Fruit fly (Drosophila melanogaster) whole organism, wandering third instar larva: ENCODE measurements around the gene Ykt6.

Source experiments
- Abd-B ChIP-seq: fragments of >200 bp; optimal IDR thresholded peaks from 2 replicates; lab custom pipeline; 2017; ENCODE audit warnings: missing biosample characterization, missing genetic modification characterization
- CG32264 ChIP-seq: fragments of 200-800 bp; sonication (Bioruptor generic); optimal IDR thresholded peaks from 2 replicates; lab custom pipeline; 2016; ENCODE audit warnings: missing biosample characterization, missing genetic modification characterization
- CG9705 ChIP-seq: fragments of 200-800 bp; sonication (Bioruptor generic); optimal IDR thresholded peaks from 2 replicates; lab custom pipeline; 2018; ENCODE audit warnings: missing biosample characterization, mild to moderate bottlenecking, missing genetic modification characterization
- CrebA ChIP-seq: fragments of 200-800 bp; sonication (Bioruptor generic); optimal IDR thresholded peaks from 2 replicates; lab custom pipeline; 2016; ENCODE audit warnings: missing biosample characterization, mild to moderate bottlenecking, missing genetic modification characterization, borderline replicate concordance
- Dfd ChIP-seq: fragments of >200 bp; optimal IDR thresholded peaks from 2 replicates; lab custom pipeline; 2017; ENCODE audit warnings: missing biosample characterization, missing genetic modification characterization
- Dif ChIP-seq: fragments of 200-275, 200-300 bp; sonication (Bioruptor generic); optimal IDR thresholded peaks from 2 replicates; lab custom pipeline; 2018; ENCODE audit warnings: missing biosample characterization, missing genetic modification characterization; ENCODE audit not compliant: partially characterized antibody
- GATAd ChIP-seq: sonication (Bioruptor generic); optimal IDR thresholded peaks from 2 replicates; lab custom pipeline; 2016; ENCODE audit warnings: missing biosample characterization, missing genetic modification characterization
- HLH106 ChIP-seq: fragments of 200-800 bp; optimal IDR thresholded peaks from 3 replicates; lab custom pipeline; 2019; ENCODE audit warnings: missing biosample characterization, mild to moderate bottlenecking, missing genetic modification characterization, moderate library complexity
- Hnf4 ChIP-seq: fragments of 200-800 bp; sonication (Bioruptor generic); optimal IDR thresholded peaks from 2 replicates; lab custom pipeline; 2016; ENCODE audit warnings: missing biosample characterization, mild to moderate bottlenecking, missing genetic modification characterization
- Hr78 ChIP-seq: fragments of >200 bp; optimal IDR thresholded peaks from 2 replicates; lab custom pipeline; 2017; ENCODE audit warnings: missing biosample characterization, missing genetic modification characterization
- Hr83 ChIP-seq: fragments of 200-300 bp; sonication (Bioruptor generic); optimal IDR thresholded peaks from 2 replicates; lab custom pipeline; 2016; ENCODE audit warnings: missing biosample characterization, mild to moderate bottlenecking, missing genetic modification characterization, moderate library complexity; ENCODE audit not compliant: poor library complexity, severe bottlenecking
- Jra ChIP-seq: sonication (Bioruptor generic); optimal IDR thresholded peaks from 2 replicates; lab custom pipeline; 2016; ENCODE audit warnings: missing biosample characterization, missing genetic modification characterization
- Mio ChIP-seq: sonication (Bioruptor generic); optimal IDR thresholded peaks from 2 replicates; lab custom pipeline; 2016; ENCODE audit warnings: missing biosample characterization, missing genetic modification characterization
- Myc ChIP-seq: fragments of >200 bp; optimal IDR thresholded peaks from 2 replicates; lab custom pipeline; 2017
- N ChIP-seq: fragments of >200 bp; optimal IDR thresholded peaks from 2 replicates; lab custom pipeline; 2018; ENCODE audit warnings: missing biosample characterization, missing external identifiers, missing genetic modification characterization
- OdsH ChIP-seq: fragments of 200-800 bp; sonication (Bioruptor generic); optimal IDR thresholded peaks from 2 replicates; lab custom pipeline; 2016; ENCODE audit warnings: missing biosample characterization, mild to moderate bottlenecking, missing genetic modification characterization
- Rel ChIP-seq, 2 experiments: fragments of 200-800 bp; sonication (Bioruptor generic) in 1 of 2; optimal IDR thresholded peaks; 2 replicates in 1 of 2; 3 replicates in 1 of 2; lab custom pipeline; 2016 to 2019; ENCODE audit warnings: mild to moderate bottlenecking in 2 of 2, missing biosample characterization in 2 of 2, missing genetic modification characterization in 2 of 2, moderate library complexity in 1 of 2
- Sp1 ChIP-seq: fragments of 200-800 bp; sonication (Bioruptor generic); optimal IDR thresholded peaks from 3 replicates; lab custom pipeline; 2019; ENCODE audit warnings: missing biosample characterization, mild to moderate bottlenecking, missing genetic modification characterization, moderate library complexity
- Vsx2 ChIP-seq: fragments of 200-300, 225-300 bp; sonication (Bioruptor generic); optimal IDR thresholded peaks from 2 replicates; lab custom pipeline; 2018; ENCODE audit warnings: missing biosample characterization, missing genetic modification characterization; ENCODE audit not compliant: partially characterized antibody
- br ChIP-seq: fragments of 200-800 bp; sonication (Bioruptor generic); optimal IDR thresholded peaks from 2 replicates; lab custom pipeline; 2016; ENCODE audit warnings: missing biosample characterization, missing genetic modification characterization
- brk ChIP-seq: fragments of 200-800 bp; sonication (Bioruptor generic); optimal IDR thresholded peaks from 2 replicates; lab custom pipeline; 2016; ENCODE audit warnings: missing biosample characterization, mild to moderate bottlenecking, missing genetic modification characterization
- dl ChIP-seq, 2 experiments: fragments of 175-275, 200-275 bp in 1 of 2; fragments of 200-275 bp in 1 of 2; sonication (Bioruptor generic); optimal IDR thresholded peaks; lab custom pipeline; 2018; ENCODE audit warnings: mild to moderate bottlenecking in 2 of 2, missing biosample characterization in 2 of 2, missing genetic modification characterization in 2 of 2, moderate library complexity in 2 of 2; ENCODE audit not compliant: partially characterized antibody in 2 of 2, insufficient read depth in 1 of 2
- dmrt93B ChIP-seq: fragments of 200-800 bp; sonication (Bioruptor generic); optimal IDR thresholded peaks from 2 replicates; lab custom pipeline; 2018; ENCODE audit warnings: missing biosample characterization, mild to moderate bottlenecking, missing genetic modification characterization
- dsf ChIP-seq: sonication (Bioruptor generic); optimal IDR thresholded peaks from 2 replicates; lab custom pipeline; 2016; ENCODE audit warnings: missing biosample characterization, missing genetic modification characterization, borderline replicate concordance
- ey ChIP-seq: fragments of 200-800 bp; sonication (Bioruptor generic); optimal IDR thresholded peaks from 2 replicates; lab custom pipeline; 2016; ENCODE audit warnings: missing biosample characterization, missing genetic modification characterization
- foxo ChIP-seq, 2 experiments: fragments of 200-800 bp; sonication (Bioruptor generic); optimal IDR thresholded peaks; 2 replicates in 1 of 2; 3 replicates in 1 of 2; lab custom pipeline; 2016 to 2017; ENCODE audit warnings: missing biosample characterization in 2 of 2, missing genetic modification characterization in 2 of 2
- fru ChIP-seq: fragments of 200-800 bp; sonication (Bioruptor generic); optimal IDR thresholded peaks from 3 replicates; lab custom pipeline; 2016; ENCODE audit warnings: missing biosample characterization, mild to moderate bottlenecking, missing genetic modification characterization
- h ChIP-seq: fragments of 200-800 bp; sonication (Bioruptor generic); optimal IDR thresholded peaks from 3 replicates; lab custom pipeline; 2016; ENCODE audit warnings: missing biosample characterization, mild to moderate bottlenecking, missing genetic modification characterization
- jim ChIP-seq: fragments of 175-275, 200-325 bp; sonication (Bioruptor generic); optimal IDR thresholded peaks from 2 replicates; lab custom pipeline; 2016; ENCODE audit warnings: missing biosample characterization, mild to moderate bottlenecking, missing genetic modification characterization
- lola ChIP-seq: fragments of >200 bp; optimal IDR thresholded peaks from 2 replicates; lab custom pipeline; 2017; ENCODE audit warnings: missing biosample characterization, missing genetic modification characterization
- pan ChIP-seq: fragments of >200 bp; optimal IDR thresholded peaks from 2 replicates; lab custom pipeline; 2017
- psq ChIP-seq: fragments of 200-800 bp; sonication (Bioruptor generic); optimal IDR thresholded peaks from 3 replicates; lab custom pipeline; 2017; ENCODE audit warnings: missing biosample characterization, mild to moderate bottlenecking, missing genetic modification characterization, moderate library complexity
- rgr ChIP-seq: fragments of 200-800 bp; sonication (Bioruptor generic); optimal IDR thresholded peaks from 3 replicates; lab custom pipeline; 2016; ENCODE audit warnings: missing biosample characterization, mild to moderate bottlenecking, missing genetic modification characterization
- sage ChIP-seq: fragments of 200-800 bp; sonication (Bioruptor generic); optimal IDR thresholded peaks from 2 replicates; lab custom pipeline; 2016; ENCODE audit warnings: missing biosample characterization, mild to moderate bottlenecking, missing genetic modification characterization
- sv ChIP-seq: fragments of 200-800 bp; sonication (Bioruptor generic); optimal IDR thresholded peaks from 3 replicates; lab custom pipeline; 2016; ENCODE audit warnings: missing biosample characterization, missing genetic modification characterization
- tai ChIP-seq: sonication (Bioruptor generic); optimal IDR thresholded peaks from 2 replicates; lab custom pipeline; 2016; ENCODE audit warnings: missing biosample characterization, missing genetic modification characterization
- usp ChIP-seq: fragments of >200 bp; optimal IDR thresholded peaks from 2 replicates; lab custom pipeline; 2017; ENCODE audit warnings: missing biosample characterization, missing genetic modification characterization
- woc ChIP-seq: sonication (Bioruptor generic); optimal IDR thresholded peaks from 2 replicates; lab custom pipeline; 2016; ENCODE audit warnings: missing biosample characterization, mild to moderate bottlenecking, missing genetic modification characterization

The Ykt6 gene

dm6 chrX:7908239-7909068, 11.8 kb upstream of the Ykt6 start, which contains the start of the genes dpr14 and spidey:
TSS of gene dpr14 (minus strand) at chrX:7908286.
TSS of gene spidey (plus strand) at chrX:7908931.
- TF ChIP-seq sage (GFP tag; lab: Kevin White, UChicago) (no peak), Rel (GFP tag; optimal IDR thresholded peaks at IDR 0.05; lab: Kevin White, UChicago) (no peak), Rel (tag; optimal IDR thresholded peaks at IDR 0.05; lab: Kevin White, UChicago) (peak; percentile 82), CG9705 (GFP tag; lab: Kevin White, UChicago) (peak; percentile 65), h (peak; percentile 85), Mio (GFP tag; lab: Kevin White, UChicago) (peak; percentile 22), Jra (peak; percentile 39), CG32264 (GFP tag; lab: Kevin White, UChicago) (peak; percentile 39), Hr83 (GFP tag; lab: Kevin White, UChicago) (no peak), CrebA (no peak), dl (GFP tag; optimal IDR thresholded peaks at IDR 0.05; lab: Kevin White, UChicago; ENCODE audit: insufficient read depth in 1 of 2, partially characterized antibody in 2 of 2) (no peak), GATAd (GFP tag; lab: Kevin White, UChicago) (no peak), Dif (GFP tag; lab: Kevin White, UChicago) (peak; percentile 36), lola (GFP tag; lab: Kevin White, UChicago) (no peak), Dfd (GFP tag; lab: Kevin White, UChicago) (no peak), N (GFP tag; lab: Kevin White, UChicago) (no peak), br (GFP tag; lab: Kevin White, UChicago) (peak; percentile 77), dmrt93B (GFP tag; lab: Kevin White, UChicago) (peak; percentile 62), Vsx2 (peak; percentile 65), Abd-B (GFP tag; lab: Kevin White, UChicago) (no peak), usp (GFP tag; lab: Kevin White, UChicago) (no peak), brk (no peak), psq (GFP tag; lab: Kevin White, UChicago) (peak; percentile 64), HLH106 (tag; lab: Kevin White, UChicago) (peak; percentile 83), Hr78 (GFP tag; lab: Kevin White, UChicago) (no peak), sv (peak; percentile 80), Myc (lab: Kevin White, UChicago) (no peak), Hnf4 (GFP tag; lab: Kevin White, UChicago) (peak; percentile 70), tai (GFP tag; lab: Kevin White, UChicago) (no peak), dsf (no peak), OdsH (GFP tag; lab: Kevin White, UChicago) (peak; percentile 71), rgr (GFP tag; lab: Kevin White, UChicago) (peak; percentile 79), ey (peak; percentile 83), fru (peak; percentile 86), jim (GFP tag; lab: Kevin White, UChicago) (no peak), pan (lab: Kevin White, UChicago) (no peak), foxo (GFP tag; optimal IDR thresholded peaks at IDR 0.05; lab: Kevin White, UChicago) (peak in 1 of 2 experiments; percentile 79), woc (GFP tag; lab: Kevin White, UChicago) (peak; percentile 71), Sp1 (GFP tag; lab: Kevin White, UChicago) (peak; percentile 81)

- TF ChIP-seq Dif (GFP tag; lab: Kevin White, UChicago) (no peak), Myc (lab: Kevin White, UChicago) (no peak), Vsx2 (no peak), jim (GFP tag; lab: Kevin White, UChicago) (no peak), ey (no peak), usp (GFP tag; lab: Kevin White, UChicago) (no peak), Mio (GFP tag; lab: Kevin White, UChicago) (no peak), Rel (GFP tag; optimal IDR thresholded peaks at IDR 0.05; lab: Kevin White, UChicago) (no peak), Rel (tag; optimal IDR thresholded peaks at IDR 0.05; lab: Kevin White, UChicago) (no peak), br (GFP tag; lab: Kevin White, UChicago) (no peak), CG32264 (GFP tag; lab: Kevin White, UChicago) (no peak), psq (GFP tag; lab: Kevin White, UChicago) (no peak), pan (lab: Kevin White, UChicago) (no peak), HLH106 (tag; lab: Kevin White, UChicago) (no peak), h (no peak), OdsH (GFP tag; lab: Kevin White, UChicago) (no peak), dl (GFP tag; optimal IDR thresholded peaks at IDR 0.05; lab: Kevin White, UChicago; ENCODE audit: insufficient read depth in 1 of 2, partially characterized antibody in 2 of 2) (no peak), Hr78 (GFP tag; lab: Kevin White, UChicago) (no peak), Abd-B (GFP tag; lab: Kevin White, UChicago) (no peak)
- TF ChIP-seq, all 38 proteins: peak for 0
Measured at dm6 chrX:7909069-7909389, 11.2 kb upstream of the Ykt6 start.
